Fruit fly (Drosophila melanogaster) whole organism, prepupa: ENCODE data around the gene CG3984.
A peak's percentile ranks its signal among the peaks of the same experiment; 100 is the strongest.

ENCODE experiments used
- Blimp-1 ChIP-seq: fragments of 200-800 bp; sonication (Bioruptor generic); optimal IDR thresholded peaks from 3 replicates; lab custom pipeline; 2017; ENCODE audit warnings: missing biosample characterization, missing genetic modification characterization, mild to moderate bottlenecking, moderate library complexity, missing genetic modification reagents
- Eip78C ChIP-seq: fragments of 200-800 bp; sonication (Bioruptor generic); peaks from one replicate; lab custom pipeline; 2016; ENCODE audit warnings: missing biosample characterization, missing genetic modification characterization
- Gug ChIP-seq: fragments of 200-800 bp; sonication (Bioruptor generic); IDR thresholded peaks from 2 replicates; pipeline ENCODE4 v1.3.6; 2022; ENCODE audit warnings: missing biosample characterization, missing genetic modification characterization
- Lpt ChIP-seq: fragments of 200-800 bp; sonication (Bioruptor generic); optimal IDR thresholded peaks from 3 replicates; lab custom pipeline; 2016; ENCODE audit warnings: missing biosample characterization, missing genetic modification characterization
- OdsH ChIP-seq: fragments of 200-800 bp; sonication (Bioruptor generic); optimal IDR thresholded peaks from 3 replicates; lab custom pipeline; 2016; ENCODE audit warnings: missing biosample characterization, missing genetic modification characterization
- eg ChIP-seq: fragments of 200-800 bp; sonication (Bioruptor generic); IDR thresholded peaks from 3 replicates; pipeline ENCODE4 v1.3.6; 2022; ENCODE audit warnings: missing biosample characterization, missing genetic modification characterization
- esn ChIP-seq: fragments of 200-800 bp; sonication (Bioruptor generic); optimal IDR thresholded peaks from 2 replicates; lab custom pipeline; 2016; ENCODE audit warnings: missing biosample characterization, mild to moderate bottlenecking, missing genetic modification characterization, moderate library complexity
- fkh ChIP-seq: fragments of 200-800 bp; sonication (Bioruptor generic); optimal IDR thresholded peaks from 3 replicates; lab custom pipeline; 2017; ENCODE audit warnings: missing biosample characterization, mild to moderate bottlenecking, missing genetic modification characterization, moderate library complexity
- net ChIP-seq: fragments of 200-800 bp; sonication (Bioruptor generic); optimal IDR thresholded peaks from 3 replicates; lab custom pipeline; 2016; ENCODE audit warnings: missing biosample characterization, missing genetic modification characterization

dm6 chr3R:15112232-15112631 lies 24.7 kb upstream of the CG3984 start:
- no peak for TF ChIP-seq fkh (GFP tag; lab: Kevin White, UChicago)
- peak; percentile 88 for TF ChIP-seq Eip78C
- TF ChIP-seq OdsH (GFP tag; lab: Kevin White, UChicago) = no peak
- no peak for TF ChIP-seq esn
- TF ChIP-seq net (GFP tag; lab: Kevin White, UChicago) = peak; percentile 39
- TF ChIP-seq eg (GFP tag; lab: Robert Waterston, UW) = peak; percentile 57; the same call in 2 of the 3 replicates
- no peak for TF ChIP-seq Blimp-1 (GFP tag; lab: Kevin White, UChicago)
- peak; percentile 59 for TF ChIP-seq Lpt (GFP tag; lab: Kevin White, UChicago)
- TF ChIP-seq Gug = no peak
